Worm (Caenorhabditis elegans) whole organism, late embryonic: ENCODE data around the gene bus-18.

ENCODE experiments used
- Y22D7AL.16 ChIP-seq: sonication (generic microtip); optimal IDR thresholded peaks from 2 replicates; lab custom pipeline; 2016; ENCODE audit warnings: missing genetic modification characterization, missing compliant biosample characterization
- ceh-45 ChIP-seq: fragments of 200-800 bp; sonication (Bioruptor generic); IDR thresholded peaks from 2 replicates; pipeline ENCODE4 v1.3.6; 2022; ENCODE audit warnings: missing genetic modification reagents, missing genetic modification characterization, missing compliant biosample characterization
- ceh-9 ChIP-seq: sonication (generic microtip); optimal IDR thresholded peaks from 2 replicates; lab custom pipeline; 2016; ENCODE audit warnings: mild to moderate bottlenecking, missing genetic modification characterization, inconsistent platforms, missing compliant biosample characterization
- unc-55 ChIP-seq: sonication (generic microtip); optimal IDR thresholded peaks from 2 replicates; lab custom pipeline; 2017; ENCODE audit warnings: missing biosample characterization, missing genetic modification reagents, missing genetic modification characterization
- unc-86 ChIP-seq: sonication (generic microtip); optimal IDR thresholded peaks from 2 replicates; lab custom pipeline; 2016; ENCODE audit warnings: missing genetic modification characterization, missing compliant biosample characterization

DNA sequence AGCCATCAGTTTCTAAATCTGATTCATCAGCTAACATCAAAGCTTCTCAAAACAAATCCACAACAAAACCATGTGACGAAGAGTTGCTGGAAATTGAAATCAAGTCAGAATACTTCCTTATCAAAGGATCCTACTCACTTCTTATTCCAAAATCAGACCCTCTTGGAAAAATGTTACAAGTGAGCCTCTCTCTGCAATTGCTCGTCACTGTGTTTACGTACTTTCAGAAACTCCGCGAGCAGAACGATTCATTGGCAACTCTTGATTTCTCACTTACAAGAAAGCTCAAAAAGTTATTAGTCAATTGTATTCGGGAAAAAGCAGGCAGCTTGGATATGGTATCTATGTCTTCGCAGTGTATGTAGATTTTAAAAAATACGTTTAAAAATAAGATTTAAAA lies 22.0 kb upstream of the bus-18 start:
- TF ChIP-seq unc-55 (no peak), Y22D7AL.16 (no peak), unc-86 (tag; lab: Kevin White, UChicago) (no peak), ceh-45 (no peak), ceh-9 (tag; lab: Kevin White, UChicago) (no peak)
